Worm (Caenorhabditis elegans) whole organism, young adult: ENCODE results near the gene K03H6.5.

Source experiments
- B0336.3 ChIP-seq: fragments of 200-800 bp; sonication (Bioruptor generic); IDR thresholded peaks from 2 replicates; pipeline ENCODE4 v1.3.6; 2022; ENCODE audit warnings: missing genetic modification characterization, missing compliant biosample characterization
- C06A6.2 ChIP-seq: fragments of 200-800 bp; sonication (Bioruptor generic); conservative IDR thresholded peaks from 2 replicates; pipeline ENCODE4 v1.3.6; 2022; ENCODE audit warnings: missing genetic modification characterization, missing compliant biosample characterization
- F22D6.2 ChIP-seq: sonication (generic microtip); optimal IDR thresholded peaks from 2 replicates; lab custom pipeline; 2016; ENCODE audit warnings: mild to moderate bottlenecking, missing genetic modification characterization, missing compliant biosample characterization
- F33H1.4 ChIP-seq: fragments of 200-800 bp; sonication (Bioruptor generic); IDR thresholded peaks from 2 replicates; pipeline ENCODE4 v1.3.6; 2022; ENCODE audit warnings: missing genetic modification reagents, missing genetic modification characterization, missing compliant biosample characterization
- F37B4.10 ChIP-seq: fragments of 200-800 bp; sonication (Bioruptor generic); IDR thresholded peaks from 2 replicates; pipeline ENCODE4 v1.3.6; 2022; ENCODE audit warnings: missing genetic modification characterization, missing compliant biosample characterization
- T07F8.4 ChIP-seq: sonication (generic microtip); optimal IDR thresholded peaks from 2 replicates; lab custom pipeline; 2016; ENCODE audit warnings: mild to moderate bottlenecking, missing genetic modification characterization, moderate library complexity, missing compliant biosample characterization
- Y53F4B.3 ChIP-seq: fragments of 200-800 bp; sonication (Bioruptor generic); IDR thresholded peaks from 2 replicates; pipeline ENCODE4 v1.3.6; 2022; ENCODE audit warnings: missing genetic modification reagents, missing genetic modification characterization, missing compliant biosample characterization
- athp-1 ChIP-seq: sonication (generic microtip); optimal IDR thresholded peaks from 2 replicates; lab custom pipeline; 2017; ENCODE audit warnings: mild to moderate bottlenecking, missing genetic modification characterization, missing compliant biosample characterization
- bed-1 ChIP-seq: fragments of 200-800 bp; sonication (Bioruptor generic); IDR thresholded peaks from 2 replicates; pipeline ENCODE4 v1.3.6; 2022; ENCODE audit warnings: missing genetic modification reagents, missing genetic modification characterization, missing compliant biosample characterization
- bed-2 ChIP-seq: fragments of 200-800 bp; sonication (Bioruptor generic); IDR thresholded peaks from 2 replicates; pipeline ENCODE4 v1.3.6; 2022; ENCODE audit warnings: missing genetic modification reagents, missing genetic modification characterization, missing compliant biosample characterization
- cebp-2 ChIP-seq: fragments of 200-800 bp; sonication (Bioruptor generic); IDR thresholded peaks from 2 replicates; pipeline ENCODE4 v1.3.6; 2022; ENCODE audit warnings: missing genetic modification characterization, missing compliant biosample characterization
- ceh-27 ChIP-seq: fragments of 200-800 bp; sonication (Bioruptor generic); optimal IDR thresholded peaks from 2 replicates; lab custom pipeline; 2018; ENCODE audit warnings: mild to moderate bottlenecking, missing genetic modification characterization, moderate library complexity, missing compliant biosample characterization
- die-1 ChIP-seq: sonication (generic microtip); optimal IDR thresholded peaks from 2 replicates; lab custom pipeline; 2016; ENCODE audit warnings: missing genotype, mild to moderate bottlenecking, missing genetic modification characterization, missing compliant biosample characterization
- dox-1 ChIP-seq: fragments of 200-800 bp; sonication (Bioruptor generic); IDR thresholded peaks from 2 replicates; pipeline ENCODE4 v1.3.6; 2022; ENCODE audit warnings: missing genetic modification reagents, missing genetic modification characterization, missing compliant biosample characterization
- dpl-1 ChIP-seq: fragments of 150-350 bp; optimal IDR thresholded peaks from 2 replicates; lab custom pipeline; 2014; ENCODE audit warnings: missing biosample characterization, missing genetic modification reagents, missing genetic modification characterization
- egrh-3 ChIP-seq: fragments of 200-800 bp; sonication (Bioruptor generic); IDR thresholded peaks from 2 replicates; pipeline ENCODE4 v1.3.6; 2022; ENCODE audit warnings: missing genetic modification reagents, missing genetic modification characterization, missing compliant biosample characterization
- fkh-3 ChIP-seq: sonication (generic microtip); optimal IDR thresholded peaks from 2 replicates; lab custom pipeline; 2016; ENCODE audit warnings: mild to moderate bottlenecking, missing genetic modification characterization, missing compliant biosample characterization
- hmg-20 ChIP-seq: fragments of 200-800 bp; sonication (Bioruptor generic); IDR thresholded peaks from 2 replicates; pipeline ENCODE4 v1.3.6; 2022; ENCODE audit warnings: missing genetic modification reagents, missing genetic modification characterization, missing compliant biosample characterization
- lin-35 ChIP-seq, 3 experiments: fragments of 150-350 bp in 2 of 3; sonication (generic microtip) in 1 of 3; optimal IDR thresholded peaks; 2 replicates each; lab custom pipeline; 2014 to 2018; ENCODE audit warnings: missing biosample characterization in 3 of 3, missing genetic modification characterization in 3 of 3, missing genetic modification reagents in 3 of 3
- lsy-27 ChIP-seq: sonication (generic microtip); optimal IDR thresholded peaks from 2 replicates; lab custom pipeline; 2017; ENCODE audit warnings: missing genetic modification characterization, mild to moderate bottlenecking, missing compliant biosample characterization, antibody characterized with exemption, missing genotype, borderline replicate concordance; ENCODE audit not compliant: insufficient read depth
- madf-3 ChIP-seq: fragments of 200-800 bp; sonication (Bioruptor generic); IDR thresholded peaks from 2 replicates; pipeline ENCODE4 v1.3.6; 2022; ENCODE audit warnings: missing genetic modification reagents, missing genetic modification characterization, missing compliant biosample characterization
- madf-6 ChIP-seq: fragments of 200-800 bp; sonication (Bioruptor generic); IDR thresholded peaks from 2 replicates; pipeline ENCODE4 v1.3.6; 2022; ENCODE audit warnings: missing genetic modification reagents, missing genetic modification characterization, missing compliant biosample characterization
- madf-8 ChIP-seq: fragments of 200-800 bp; sonication (Bioruptor generic); conservative IDR thresholded peaks from 2 replicates; pipeline ENCODE4 v1.3.6; 2022; ENCODE audit warnings: missing genetic modification reagents, missing genetic modification characterization, missing compliant biosample characterization
- mel-28 ChIP-seq: sonication (generic microtip); optimal IDR thresholded peaks from 2 replicates; lab custom pipeline; 2016; ENCODE audit warnings: borderline replicate concordance, mild to moderate bottlenecking, missing genetic modification characterization, missing compliant biosample characterization
- nfyb-1 ChIP-seq: fragments of 200-800 bp; sonication (Bioruptor generic); IDR thresholded peaks from 2 replicates; pipeline ENCODE4 v1.3.6; 2022; ENCODE audit warnings: missing genetic modification reagents, missing genetic modification characterization, missing compliant biosample characterization
- nhr-120 ChIP-seq: fragments of 200-800 bp; sonication (Bioruptor generic); IDR thresholded peaks from 2 replicates; pipeline ENCODE4 v1.3.6; 2022; ENCODE audit warnings: missing genetic modification characterization, missing compliant biosample characterization
- pbrm-1 ChIP-seq: fragments of 200-800 bp; sonication (Bioruptor generic); IDR thresholded peaks from 2 replicates; pipeline ENCODE4 v1.3.6; 2022; ENCODE audit warnings: missing genetic modification reagents, missing genetic modification characterization, missing compliant biosample characterization
- rcor-1 ChIP-seq: fragments of 200-800 bp; sonication (Bioruptor generic); IDR thresholded peaks from 2 replicates; pipeline ENCODE4 v1.3.6; 2022; ENCODE audit warnings: missing genetic modification reagents, missing genetic modification characterization, missing compliant biosample characterization
- snpc-1.3 ChIP-seq: sonication (generic microtip); optimal IDR thresholded peaks from 2 replicates; lab custom pipeline; 2017; ENCODE audit warnings: missing genetic modification characterization, mild to moderate bottlenecking, missing compliant biosample characterization, antibody characterized with exemption, moderate library complexity, missing genotype, missing genetic modification reagents; ENCODE audit not compliant: insufficient read depth
- snpc-3.4 ChIP-seq: sonication (generic microtip); optimal IDR thresholded peaks from 2 replicates; lab custom pipeline; 2017; ENCODE audit warnings: missing genetic modification characterization, mild to moderate bottlenecking, missing compliant biosample characterization, antibody characterized with exemption, moderate library complexity, missing genotype, missing genetic modification reagents
- zfh-2 ChIP-seq: fragments of 200-800 bp; sonication (Bioruptor generic); conservative IDR thresholded peaks from 2 replicates; pipeline ENCODE4 v1.3.6; 2022; ENCODE audit warnings: missing genetic modification reagents, missing genetic modification characterization, missing compliant biosample characterization

Gene K03H6.5

ce11 chrIV:1536316-1536715, at the start of gene K03H6.5:
Gene K03H6.5 (minus strand): TSS chrIV:1536416.
- TF ChIP-seq snpc-3.4 (tag; lab: Kevin White, UChicago) (no peak), Y53F4B.3 (GFP tag; lab: Robert Waterston, UW) (no peak), dox-1 (GFP tag; lab: Robert Waterston, UW) (no peak), madf-3 (GFP tag; lab: Robert Waterston, UW) (no peak), die-1 (tag; lab: Kevin White, UChicago) (no peak), rcor-1 (GFP tag; lab: Robert Waterston, UW) (no peak), lsy-27 (tag; lab: Kevin White, UChicago) (no peak), T07F8.4 (tag; lab: Kevin White, UChicago) (no peak), hmg-20 (GFP tag; lab: Robert Waterston, UW) (no peak), nhr-120 (GFP tag; lab: Robert Waterston, UW) (no peak), cebp-2 (GFP tag; lab: Robert Waterston, UW) (no peak), athp-1 (tag; lab: Kevin White, UChicago) (no peak), B0336.3 (GFP tag; lab: Robert Waterston, UW) (no peak), F22D6.2 (tag; lab: Kevin White, UChicago) (no peak), madf-8 (GFP tag; lab: Robert Waterston, UW) (no peak), zfh-2 (GFP tag; lab: Robert Waterston, UW) (no peak), F33H1.4 (no peak), C06A6.2 (no peak), snpc-1.3 (tag; lab: Kevin White, UChicago) (no peak), bed-2 (GFP tag; lab: Robert Waterston, UW) (no peak)

- TF ChIP-seq fkh-3 (tag; lab: Kevin White, UChicago) = no peak
- TF ChIP-seq lin-35 (GFP tag; optimal IDR thresholded peaks at IDR 0.05; lab: Kevin White, UChicago) = no peak
- TF ChIP-seq ceh-27 (GFP tag; lab: Kevin White, UChicago) = no peak
Measured at ce11 chrIV:1576731-1577130, 40.5 kb upstream of the K03H6.5 start, which contains the start of gene Y41D4B.14. Gene Y41D4B.14 (plus strand): TSS chrIV:1577031.

ce11 chrIV:1567577-1567976, 31.4 kb upstream of the K03H6.5 start:
- TF ChIP-seq dpl-1 (GFP tag; lab: Kevin White, UChicago) = no peak
- TF ChIP-seq nfyb-1 (GFP tag; lab: Robert Waterston, UW) = peak; percentile 92
- TF ChIP-seq bed-1 = no peak
- peak; percentile 27; the same call in 1 of the 2 replicates for TF ChIP-seq madf-6
- no peak for TF ChIP-seq mel-28 (tag; lab: Kevin White, UChicago)
- TF ChIP-seq pbrm-1 (GFP tag; lab: Robert Waterston, UW) = no peak
- TF ChIP-seq, all 124 proteins: peak for 2

- peak; percentile 72; the same call in 1 of the 2 replicates for TF ChIP-seq egrh-3
- no peak for TF ChIP-seq bed-2 (GFP tag; lab: Robert Waterston, UW)
- peak; percentile 86 for TF ChIP-seq zfh-2 (GFP tag; lab: Robert Waterston, UW)
- TF ChIP-seq F37B4.10 (GFP tag; lab: Robert Waterston, UW) = no peak
Measured at ce11 chrIV:1565725-1566124, 29.5 kb upstream of the K03H6.5 start.
